Fruit fly (Drosophila melanogaster) whole organism, embryonic: ENCODE measurements around the gene CG17224.

Source experiments
- CG11085 ChIP-seq: fragments of 200-800 bp; sonication (Bioruptor generic); IDR thresholded peaks from 2 replicates; pipeline ENCODE4 v1.3.6; 2022; ENCODE audit warnings: missing biosample characterization, missing genetic modification characterization
- CG11456 ChIP-seq: fragments of 200-800 bp; sonication (Bioruptor generic); IDR thresholded peaks from 3 replicates; pipeline ENCODE4 v1.3.6; 2022; ENCODE audit warnings: missing biosample characterization, missing genetic modification characterization
- CG13123 ChIP-seq: fragments of 200-800 bp; sonication (Bioruptor generic); optimal IDR thresholded peaks from 2 replicates; lab custom pipeline; 2016; ENCODE audit warnings: missing biosample characterization, missing genetic modification characterization
- CG14860 ChIP-seq: fragments of 200-800 bp; sonication (Bioruptor generic); IDR thresholded peaks from 3 replicates; pipeline ENCODE4 v1.3.6; 2022; ENCODE audit warnings: missing biosample characterization, missing genetic modification characterization; ENCODE audit not compliant: partially characterized antibody
- CG15479 ChIP-seq: fragments of 200-800 bp; sonication (Bioruptor generic); optimal IDR thresholded peaks from 3 replicates; lab custom pipeline; 2019; ENCODE audit warnings: missing biosample characterization, mild to moderate bottlenecking, missing genetic modification characterization, moderate library complexity
- CG16813 ChIP-seq: fragments of 200-800 bp; sonication (Bioruptor generic); IDR thresholded peaks from 3 replicates; pipeline ENCODE4 v1.3.6; 2022; ENCODE audit warnings: missing biosample characterization, missing genetic modification characterization; ENCODE audit not compliant: partially characterized antibody
- CG1832 ChIP-seq: fragments of 200-800 bp; sonication (Bioruptor generic); optimal IDR thresholded peaks from 2 replicates; lab custom pipeline; 2017; ENCODE audit warnings: missing biosample characterization, mild to moderate bottlenecking, missing genetic modification characterization, inconsistent platforms
- CG2202 ChIP-seq: fragments of 200-800 bp; sonication (Bioruptor generic); optimal IDR thresholded peaks from 2 replicates; lab custom pipeline; 2018; ENCODE audit warnings: missing biosample characterization, mild to moderate bottlenecking, missing genetic modification characterization
- CG2889 ChIP-seq: fragments of 200-800 bp; sonication (Bioruptor generic); IDR thresholded peaks from 3 replicates; pipeline ENCODE4 v1.3.6; 2022; ENCODE audit warnings: missing biosample characterization, missing genetic modification characterization
- CG31441 ChIP-seq: fragments of 200-800 bp; sonication (Bioruptor generic); IDR thresholded peaks from 2 replicates; pipeline ENCODE4 v1.3.6; 2022; ENCODE audit warnings: missing biosample characterization, missing genetic modification characterization
- CG34376 ChIP-seq: fragments of 200-800 bp; sonication (Bioruptor generic); optimal IDR thresholded peaks from 2 replicates; lab custom pipeline; 2018; ENCODE audit warnings: missing biosample characterization, mild to moderate bottlenecking, missing genetic modification characterization
- CG4404 ChIP-seq: fragments of 200-800 bp; sonication (Bioruptor generic); IDR thresholded peaks from 2 replicates; pipeline ENCODE4 v1.3.6; 2022; ENCODE audit warnings: missing biosample characterization, missing genetic modification characterization
- CG6813 ChIP-seq: fragments of 200-800 bp; sonication (Bioruptor generic); optimal IDR thresholded peaks from 2 replicates; lab custom pipeline; 2017; ENCODE audit warnings: missing biosample characterization, missing genetic modification characterization, mild to moderate bottlenecking, moderate library complexity, missing genetic modification reagents
- CG7556 ChIP-seq: fragments of 200-800 bp; sonication (Bioruptor generic); optimal IDR thresholded peaks from 2 replicates; lab custom pipeline; 2017; ENCODE audit warnings: missing biosample characterization, mild to moderate bottlenecking, missing genetic modification characterization
- CG8359 ChIP-seq: fragments of 200-800 bp; sonication (Bioruptor generic); optimal IDR thresholded peaks from 2 replicates; lab custom pipeline; 2017; ENCODE audit warnings: missing biosample characterization, mild to moderate bottlenecking, missing genetic modification characterization, borderline replicate concordance
- CG9609 ChIP-seq: fragments of 200-800 bp; sonication (Bioruptor generic); optimal IDR thresholded peaks from 3 replicates; lab custom pipeline; 2016; ENCODE audit warnings: missing biosample characterization, missing genetic modification characterization
- CG9817 ChIP-seq: fragments of 200-800 bp; sonication (Bioruptor generic); optimal IDR thresholded peaks from 2 replicates; lab custom pipeline; 2018; ENCODE audit warnings: missing biosample characterization, mild to moderate bottlenecking, missing genetic modification characterization, moderate library complexity
- CG9932 ChIP-seq: fragments of 200-800 bp; sonication (Bioruptor generic); IDR thresholded peaks from 2 replicates; pipeline ENCODE4 v1.3.6; 2022; ENCODE audit warnings: missing biosample characterization, missing genetic modification characterization
- Eip74EF ChIP-seq, 2 experiments: fragments of 200-800 bp in 1 of 2; fragments of >200 bp in 1 of 2; sonication (Bioruptor generic) in 1 of 2; optimal IDR thresholded peaks; 2 replicates each; lab custom pipeline; 2017 to 2019; ENCODE audit warnings: missing biosample characterization in 2 of 2, missing genetic modification characterization in 2 of 2, mild to moderate bottlenecking in 1 of 2, moderate library complexity in 1 of 2
- HHEX ChIP-seq: fragments of 200-800 bp; sonication (Bioruptor generic); optimal IDR thresholded peaks from 3 replicates; lab custom pipeline; 2017; ENCODE audit warnings: missing biosample characterization, mild to moderate bottlenecking, missing genetic modification characterization, missing genetic modification reagents
- HLH4C ChIP-seq: fragments of 200-800 bp; sonication (Bioruptor generic); IDR thresholded peaks from 3 replicates; pipeline ENCODE4 v1.3.6; 2022; ENCODE audit warnings: missing biosample characterization, missing genetic modification characterization; ENCODE audit not compliant: partially characterized antibody
- Lim3 ChIP-seq: fragments of 200-800 bp; sonication (Bioruptor generic); IDR thresholded peaks from 2 replicates; pipeline ENCODE4 v1.3.6; 2022; ENCODE audit warnings: missing biosample characterization, missing genetic modification characterization
- Meics ChIP-seq: fragments of 200-800 bp; sonication (Bioruptor generic); optimal IDR thresholded peaks from 2 replicates; lab custom pipeline; 2017; ENCODE audit warnings: missing biosample characterization, mild to moderate bottlenecking, missing genetic modification characterization
- Mrtf ChIP-seq: fragments of 200-800 bp; sonication (Bioruptor generic); IDR thresholded peaks from 3 replicates; pipeline ENCODE4 v1.3.6; 2022; ENCODE audit warnings: missing biosample characterization, missing genetic modification characterization
- Rfx ChIP-seq: fragments of 200-800 bp; sonication (Bioruptor generic); IDR thresholded peaks from 2 replicates; pipeline ENCODE4 v1.3.6; 2022; ENCODE audit warnings: missing biosample characterization, missing genetic modification characterization
- TFAM ChIP-seq: fragments of 200-800 bp; sonication (Bioruptor generic); optimal IDR thresholded peaks from 2 replicates; lab custom pipeline; 2017; ENCODE audit warnings: missing biosample characterization, missing genetic modification characterization, inconsistent platforms
- Vsx1 ChIP-seq: fragments of 200-800 bp; sonication (Bioruptor generic); optimal IDR thresholded peaks from 2 replicates; lab custom pipeline; 2017; ENCODE audit warnings: missing biosample characterization, mild to moderate bottlenecking, missing genetic modification characterization, missing genetic modification reagents
- ac ChIP-seq: fragments of 200-800 bp; sonication (Bioruptor generic); optimal IDR thresholded peaks from 3 replicates; lab custom pipeline; 2017; ENCODE audit warnings: missing biosample characterization, mild to moderate bottlenecking, missing genetic modification characterization
- ase ChIP-seq: fragments of 200-800 bp; sonication (Bioruptor generic); IDR thresholded peaks from 3 replicates; pipeline ENCODE4 v1.3.6; 2022; ENCODE audit warnings: missing biosample characterization, missing genetic modification characterization
- br ChIP-seq: fragments of >200 bp; optimal IDR thresholded peaks from 2 replicates; lab custom pipeline; 2017
- chm ChIP-seq: fragments of 200-800 bp; sonication (Bioruptor generic); IDR thresholded peaks from 2 replicates; pipeline ENCODE4 v1.3.6; 2022; ENCODE audit warnings: missing biosample characterization, missing genetic modification characterization
- ci ChIP-seq: fragments of 200-800 bp; sonication (Bioruptor generic); IDR thresholded peaks from 3 replicates; pipeline ENCODE4 v1.3.6; 2022; ENCODE audit warnings: missing biosample characterization, missing genetic modification characterization
- disco-r ChIP-seq: fragments of 200-800 bp; sonication (Bioruptor generic); optimal IDR thresholded peaks from 2 replicates; lab custom pipeline; 2016; ENCODE audit warnings: missing biosample characterization, missing genetic modification characterization
- eve ChIP-seq, 2 experiments: fragments of >200 bp; optimal IDR thresholded peaks; 2 replicates each; lab custom pipeline; 2017; ENCODE audit warnings: missing biosample characterization in 2 of 2, missing genetic modification characterization in 2 of 2
- gcm ChIP-seq: fragments of 200-800 bp; sonication (Bioruptor generic); optimal IDR thresholded peaks from 2 replicates; lab custom pipeline; 2019; ENCODE audit warnings: missing biosample characterization, mild to moderate bottlenecking, missing genetic modification characterization, moderate library complexity
- gsb-n ChIP-seq: fragments of 200-800 bp; sonication (Bioruptor generic); optimal IDR thresholded peaks from 3 replicates; lab custom pipeline; 2018; ENCODE audit warnings: missing biosample characterization, mild to moderate bottlenecking, missing genetic modification characterization
- h ChIP-seq: fragments of >200 bp; optimal IDR thresholded peaks from 2 replicates; lab custom pipeline; 2017
- ham ChIP-seq: fragments of 200-800 bp; sonication (Bioruptor generic); IDR thresholded peaks from 2 replicates; pipeline ENCODE4 v1.3.6; 2022; ENCODE audit warnings: missing biosample characterization, missing genetic modification characterization
- her ChIP-seq: fragments of 200-800 bp; sonication (Bioruptor generic); optimal IDR thresholded peaks from 2 replicates; lab custom pipeline; 2016; ENCODE audit warnings: missing biosample characterization, missing genetic modification characterization
- kay ChIP-seq: fragments of 200-800 bp; sonication (Bioruptor generic); optimal IDR thresholded peaks from 2 replicates; lab custom pipeline; 2016; ENCODE audit warnings: missing biosample characterization, missing genetic modification characterization
- lbe ChIP-seq: fragments of 200-800 bp; sonication (Bioruptor generic); optimal IDR thresholded peaks from 2 replicates; lab custom pipeline; 2016; ENCODE audit warnings: missing biosample characterization, mild to moderate bottlenecking, missing genetic modification characterization
- lilli ChIP-seq: fragments of 200-800 bp; sonication (Bioruptor generic); optimal IDR thresholded peaks from 3 replicates; lab custom pipeline; 2016; ENCODE audit warnings: missing biosample characterization, missing genetic modification characterization
- mld ChIP-seq: fragments of 200-800 bp; sonication (Bioruptor generic); IDR thresholded peaks from 3 replicates; pipeline ENCODE4 v1.3.6; 2022; ENCODE audit warnings: missing biosample characterization, missing genetic modification characterization; ENCODE audit not compliant: partially characterized antibody
- row ChIP-seq: fragments of 200-800 bp; sonication (Bioruptor generic); IDR thresholded peaks from 3 replicates; pipeline ENCODE4 v1.3.6; 2022; ENCODE audit warnings: missing biosample characterization, missing genetic modification characterization
- salm ChIP-seq: fragments of 200-800 bp; sonication (Bioruptor generic); optimal IDR thresholded peaks from 2 replicates; lab custom pipeline; 2018; ENCODE audit warnings: missing biosample characterization, mild to moderate bottlenecking, missing genetic modification characterization
- sisA ChIP-seq: fragments of 200-800 bp; sonication (Bioruptor generic); IDR thresholded peaks from 2 replicates; pipeline ENCODE4 v1.3.6; 2022; ENCODE audit warnings: missing biosample characterization, missing genetic modification characterization
- slou ChIP-seq: fragments of 200-800 bp; sonication (Bioruptor generic); optimal IDR thresholded peaks from 3 replicates; lab custom pipeline; 2016; ENCODE audit warnings: missing biosample characterization, missing genetic modification characterization
- slp2 ChIP-seq: fragments of 200-800 bp; sonication (Bioruptor generic); optimal IDR thresholded peaks from 2 replicates; lab custom pipeline; 2016; ENCODE audit warnings: missing biosample characterization, missing genetic modification characterization
- so ChIP-seq: fragments of 200-800 bp; sonication (Bioruptor generic); IDR thresholded peaks from 3 replicates; pipeline ENCODE4 v1.3.6; 2022; ENCODE audit warnings: missing biosample characterization, missing genetic modification characterization
- tio ChIP-seq: fragments of 200-800 bp; sonication (Bioruptor generic); optimal IDR thresholded peaks from 2 replicates; lab custom pipeline; 2017; ENCODE audit warnings: missing biosample characterization, missing genetic modification characterization, inconsistent platforms
- twi ChIP-seq: fragments of 200-800 bp; optimal IDR thresholded peaks from 2 replicates; lab custom pipeline; 2019; ENCODE audit warnings: missing biosample characterization, mild to moderate bottlenecking, missing genetic modification characterization, moderate library complexity

The CG17224 gene

DNA sequence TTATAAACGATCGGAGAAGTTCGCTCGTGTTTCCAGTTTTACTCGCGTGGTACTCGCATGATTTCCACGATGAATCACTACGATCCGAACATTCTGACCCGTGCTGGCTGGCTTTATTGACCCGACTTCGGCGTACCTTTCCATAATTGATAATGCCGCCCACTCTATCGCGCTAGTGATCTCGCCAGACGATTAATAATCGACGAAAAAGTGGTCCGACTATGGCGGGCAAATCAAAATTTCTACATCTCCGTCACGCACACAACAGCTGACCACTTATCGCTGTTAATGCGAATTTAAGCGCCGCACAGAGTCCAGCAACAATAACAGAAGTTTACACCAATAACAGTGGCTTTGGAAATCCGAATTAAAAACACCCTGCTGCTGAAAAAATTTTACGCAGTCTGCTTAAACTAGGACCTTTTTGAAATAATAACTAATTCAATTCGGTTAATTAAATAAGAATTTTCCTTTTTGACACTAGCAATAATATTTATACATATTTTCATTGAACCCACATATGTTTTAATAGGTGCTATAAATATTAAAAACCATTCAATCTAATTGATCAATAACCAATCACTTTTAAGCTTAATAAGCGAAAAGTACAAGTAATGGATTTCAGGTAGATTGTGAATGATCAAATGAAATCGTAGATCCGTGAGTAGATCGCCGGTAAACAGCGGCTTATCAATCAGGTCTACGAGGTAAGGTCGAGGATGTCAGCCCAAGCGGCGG, 37.8 kb upstream of the CG17224 start (continued):
- TF ChIP-seq CG8359 (no peak), CG14860 (no peak), gsb-n (tag; lab: Kevin White, UChicago) (no peak), CG31441 (GFP tag; lab: Robert Waterston, UW) (peak; percentile 48), her (GFP tag; lab: Kevin White, UChicago) (no peak), gcm (GFP tag; lab: Kevin White, UChicago) (no peak), slp2 (GFP tag; lab: Kevin White, UChicago) (no peak), Vsx1 (GFP tag; lab: Kevin White, UChicago) (no peak), CG16813 (no peak), HLH4C (GFP tag; lab: Robert Waterston, UW) (no peak), CG9609 (GFP tag; lab: Kevin White, UChicago) (no peak), Meics (GFP tag; lab: Kevin White, UChicago) (peak; percentile 72), h (no peak), CG15479 (GFP tag; lab: Kevin White, UChicago) (no peak), chm (GFP tag; lab: Robert Waterston, UW) (no peak), mld (GFP tag; lab: Robert Waterston, UW) (no peak), twi (tag; lab: Kevin White, UChicago) (no peak), Mrtf (peak; percentile 41; the same call in 2 of the 3 replicates), sisA (GFP tag; lab: Robert Waterston, UW) (no peak), CG4404 (GFP tag; lab: Robert Waterston, UW) (no peak), kay (peak; percentile 49), lilli (GFP tag; lab: Kevin White, UChicago) (peak; percentile 50), disco-r (GFP tag; lab: Kevin White, UChicago) (no peak), CG7556 (GFP tag; lab: Kevin White, UChicago) (peak; percentile 79), CG13123 (GFP tag; lab: Kevin White, UChicago) (no peak), ci (GFP tag; lab: Robert Waterston, UW) (no peak), ac (GFP tag; lab: Kevin White, UChicago) (no peak), CG11456 (GFP tag; lab: Robert Waterston, UW) (no peak), CG2202 (no peak), Eip74EF (GFP tag; optimal IDR thresholded peaks at IDR 0.05; lab: Kevin White, UChicago) (no peak), salm (no peak), ham (GFP tag; lab: Robert Waterston, UW) (no peak), CG9932 (GFP tag; lab: Robert Waterston, UW) (peak; percentile 55; the same call in 1 of the 2 replicates), eve (GFP tag; optimal IDR thresholded peaks at IDR 0.05; lab: Kevin White, UChicago) (no peak), CG9817 (peak; percentile 5), CG1832 (GFP tag; lab: Kevin White, UChicago) (no peak), Rfx (GFP tag; lab: Robert Waterston, UW) (peak; percentile 66; the same call in 1 of the 2 replicates), br (lab: Kevin White, UChicago) (no peak), slou (GFP tag; lab: Kevin White, UChicago) (peak; percentile 13), Lim3 (GFP tag; lab: Robert Waterston, UW) (no peak), CG2889 (no peak), row (GFP tag; lab: Robert Waterston, UW) (peak; percentile 75), tio (peak; percentile 55), TFAM (GFP tag; lab: Kevin White, UChicago) (no peak), HHEX (peak; percentile 3), so (GFP tag; lab: Robert Waterston, UW) (no peak), CG11085 (GFP tag; lab: Robert Waterston, UW) (no peak), CG34376 (peak; percentile 63), lbe (GFP tag; lab: Kevin White, UChicago) (peak; percentile 5), CG6813 (GFP tag; lab: Kevin White, UChicago) (no peak), ase (GFP tag; lab: Robert Waterston, UW) (no peak)
